Worm (Caenorhabditis elegans) whole organism, L3 larva: ENCODE results near the gene Y75B8A.23.

Experiments
- R02D3.7 ChIP-seq: fragments of 150-350 bp; optimal IDR thresholded peaks from 2 replicates; lab custom pipeline; 2014; ENCODE audit warnings: missing biosample characterization, missing genetic modification characterization
- ZK546.5 ChIP-seq: sonication (generic microtip); optimal IDR thresholded peaks from 2 replicates; lab custom pipeline; 2017; ENCODE audit warnings: missing biosample characterization, missing genetic modification characterization
- aly-2 ChIP-seq: fragments of 150-350 bp; optimal IDR thresholded peaks from 2 replicates; lab custom pipeline; 2014; ENCODE audit warnings: missing biosample characterization, missing genetic modification characterization
- ama-1 ChIP-seq: fragments of 150-350 bp; optimal IDR thresholded peaks from 2 replicates; lab custom pipeline; 2018
- ceh-16 ChIP-seq: sonication (generic microtip); optimal IDR thresholded peaks from 2 replicates; lab custom pipeline; 2017; ENCODE audit warnings: missing biosample characterization, missing genetic modification characterization
- ceh-28 ChIP-seq: fragments of 150-350 bp; optimal IDR thresholded peaks from 2 replicates; lab custom pipeline; 2014; ENCODE audit warnings: missing biosample characterization, missing genetic modification reagents, missing genetic modification characterization
- ceh-9 ChIP-seq: sonication (generic microtip); optimal IDR thresholded peaks from 2 replicates; lab custom pipeline; 2018; ENCODE audit warnings: missing biosample characterization, missing genetic modification characterization
- egl-5 ChIP-seq: fragments of 150-350 bp; optimal IDR thresholded peaks from 2 replicates; lab custom pipeline; 2017; ENCODE audit warnings: missing biosample characterization, missing genetic modification reagents, missing genetic modification characterization, inconsistent platforms
- elt-1 ChIP-seq: fragments of 150-350 bp; optimal IDR thresholded peaks from 2 replicates; lab custom pipeline; 2014; ENCODE audit warnings: missing biosample characterization, missing genetic modification characterization
- elt-2 ChIP-seq: sonication (generic microtip); optimal IDR thresholded peaks from 2 replicates; lab custom pipeline; 2016; ENCODE audit warnings: missing genetic modification reagents, mild to moderate bottlenecking, missing genetic modification characterization, missing compliant biosample characterization
- elt-3 ChIP-seq, 3 experiments: fragments of 150-350 bp in 1 of 3; sonication (generic microtip) in 2 of 3; optimal IDR thresholded peaks; 2 replicates in 2 of 3; 4 replicates in 1 of 3; lab custom pipeline; 2014 to 2017; ENCODE audit warnings: missing biosample characterization in 3 of 3, missing genetic modification characterization in 3 of 3
- eor-1 ChIP-seq, 2 experiments: fragments of 150-350 bp; optimal IDR thresholded peaks; 2 replicates each; lab custom pipeline; 2014 to 2018; ENCODE audit warnings: missing biosample characterization in 2 of 2, missing genetic modification characterization in 2 of 2
- fkh-2 ChIP-seq: fragments of 150-350 bp; optimal IDR thresholded peaks from 2 replicates; lab custom pipeline; 2014; ENCODE audit warnings: missing biosample characterization, missing genetic modification reagents, missing genetic modification characterization
- fos-1 ChIP-seq: fragments of 150-350 bp; optimal IDR thresholded peaks from 2 replicates; lab custom pipeline; 2014; ENCODE audit warnings: missing biosample characterization, missing genetic modification characterization
- hmg-11 ChIP-seq: sonication (generic microtip); optimal IDR thresholded peaks from 2 replicates; lab custom pipeline; 2016; ENCODE audit warnings: missing genetic modification characterization, missing compliant biosample characterization
- lin-15B ChIP-seq: fragments of 150-350 bp; optimal IDR thresholded peaks from 2 replicates; lab custom pipeline; 2014; ENCODE audit warnings: missing biosample characterization, missing genetic modification characterization
- lin-39 ChIP-seq: fragments of 150-350 bp; optimal IDR thresholded peaks from 2 replicates; lab custom pipeline; 2018; ENCODE audit warnings: missing biosample characterization, missing genetic modification reagents, missing genetic modification characterization
- lsy-12 ChIP-seq: sonication (generic microtip); optimal IDR thresholded peaks from 2 replicates; lab custom pipeline; 2016; ENCODE audit warnings: mild to moderate bottlenecking, missing genetic modification characterization, missing compliant biosample characterization
- mdl-1 ChIP-seq: fragments of 150-350 bp; optimal IDR thresholded peaks from 2 replicates; lab custom pipeline; 2014; ENCODE audit warnings: missing biosample characterization, missing genetic modification characterization
- mml-1 ChIP-seq: fragments of 150-350 bp; sonication (generic microtip); optimal IDR thresholded peaks from 3 replicates; lab custom pipeline; 2014; ENCODE audit warnings: missing biosample characterization, missing genetic modification characterization
- nhr-11 ChIP-seq: fragments of 150-350 bp; optimal IDR thresholded peaks from 2 replicates; lab custom pipeline; 2014; ENCODE audit warnings: missing biosample characterization, missing genetic modification characterization
- nhr-12 ChIP-seq: fragments of 150-350 bp; optimal IDR thresholded peaks from 2 replicates; lab custom pipeline; 2014; ENCODE audit warnings: missing biosample characterization, missing genetic modification characterization
- nhr-23 ChIP-seq: fragments of 150-350 bp; optimal IDR thresholded peaks from 2 replicates; lab custom pipeline; 2014; ENCODE audit warnings: missing biosample characterization, missing genetic modification reagents, missing genetic modification characterization
- nhr-237 ChIP-seq: fragments of 150-350 bp; optimal IDR thresholded peaks from 2 replicates; lab custom pipeline; 2014; ENCODE audit warnings: missing biosample characterization, missing genetic modification characterization
- nhr-28 ChIP-seq: fragments of 150-350 bp; optimal IDR thresholded peaks from 2 replicates; lab custom pipeline; 2014; ENCODE audit warnings: missing biosample characterization, missing genetic modification characterization
- nhr-43 ChIP-seq: sonication (generic microtip); optimal IDR thresholded peaks from 2 replicates; lab custom pipeline; 2016; ENCODE audit warnings: mild to moderate bottlenecking, missing genetic modification characterization, missing compliant biosample characterization; ENCODE audit not compliant: poor library complexity, severe bottlenecking
- nhr-67 ChIP-seq: fragments of 150-350 bp; optimal IDR thresholded peaks from 2 replicates; lab custom pipeline; 2014; ENCODE audit warnings: missing biosample characterization, missing genetic modification characterization
- nhr-76 ChIP-seq: fragments of 150-350 bp; sonication (generic microtip); optimal IDR thresholded peaks from 5 replicates; lab custom pipeline; 2014; ENCODE audit warnings: missing biosample characterization, missing genetic modification characterization
- nhr-77 ChIP-seq: fragments of 150-350 bp; optimal IDR thresholded peaks from 2 replicates; lab custom pipeline; 2014; ENCODE audit warnings: missing biosample characterization, missing genetic modification characterization
- pha-4 ChIP-seq: fragments of 150-350 bp; optimal IDR thresholded peaks from 2 replicates; lab custom pipeline; 2014; ENCODE audit warnings: missing biosample characterization, missing genetic modification reagents, missing genetic modification characterization
- pqm-1 ChIP-seq: fragments of 150-350 bp; optimal IDR thresholded peaks from 2 replicates; lab custom pipeline; 2017; ENCODE audit warnings: missing biosample characterization, missing genetic modification characterization, inconsistent platforms
- sea-2 ChIP-seq: fragments of 150-350 bp; sonication (generic microtip); optimal IDR thresholded peaks from 4 replicates; lab custom pipeline; 2014; ENCODE audit warnings: missing biosample characterization, missing genetic modification reagents, missing genetic modification characterization
- snpc-4 ChIP-seq: fragments of 150-350 bp; optimal IDR thresholded peaks from 2 replicates; lab custom pipeline; 2014; ENCODE audit warnings: missing biosample characterization, missing genetic modification characterization
- tbx-2 ChIP-seq: sonication (generic microtip); optimal IDR thresholded peaks from 2 replicates; lab custom pipeline; 2016; ENCODE audit warnings: mild to moderate bottlenecking, missing genetic modification characterization, missing compliant biosample characterization
- unc-39 ChIP-seq: sonication (generic microtip); optimal IDR thresholded peaks from 4 replicates; lab custom pipeline; 2017; ENCODE audit warnings: missing biosample characterization, missing genetic modification characterization
- unc-62 ChIP-seq: fragments of 150-350 bp; sonication (generic microtip); optimal IDR thresholded peaks from 4 replicates; lab custom pipeline; 2014; ENCODE audit warnings: missing biosample characterization, missing genetic modification reagents, missing genetic modification characterization
- zag-1 ChIP-seq: fragments of 150-350 bp; optimal IDR thresholded peaks from 2 replicates; lab custom pipeline; 2014; ENCODE audit warnings: missing biosample characterization, missing genetic modification characterization
- ztf-11 ChIP-seq: fragments of 150-350 bp; optimal IDR thresholded peaks from 2 replicates; lab custom pipeline; 2014; ENCODE audit warnings: missing biosample characterization, missing genetic modification characterization
- ztf-4 ChIP-seq: fragments of 150-350 bp; optimal IDR thresholded peaks from 2 replicates; lab custom pipeline; 2014; ENCODE audit warnings: missing biosample characterization, missing genetic modification characterization

Gene Y75B8A.23

ce11 chrIII:12202437-12202836 is 48.0 kb upstream of the Y75B8A.23 start, which contains the start of gene osm-12:
Gene osm-12, minus strand, starts transcription at chrIII:12202537.
- TF ChIP-seq nhr-67 (tag; lab: Kevin White, UChicago) (no peak), nhr-77 (tag; lab: Kevin White, UChicago) (no peak), hmg-11 (no peak), ceh-16 (tag; lab: Kevin White, UChicago) (no peak), mdl-1 (tag; lab: Kevin White, UChicago) (no peak), fos-1 (tag; lab: Kevin White, UChicago) (no peak), ceh-28 (tag; lab: Kevin White, UChicago) (no peak), tbx-2 (no peak), nhr-28 (tag; lab: Kevin White, UChicago) (no peak), egl-5 (tag; lab: Kevin White, UChicago) (no peak), elt-1 (tag; lab: Kevin White, UChicago) (no peak), zag-1 (no peak), ceh-9 (no peak), mml-1 (tag; lab: Kevin White, UChicago) (no peak), aly-2 (tag; lab: Kevin White, UChicago) (no peak), lin-15B (tag; lab: Kevin White, UChicago) (no peak), ztf-11 (tag; lab: Kevin White, UChicago) (no peak), nhr-43 (tag; lab: Kevin White, UChicago) (no peak)

ce11 chrIII:12205271-12205670 is 45.2 kb upstream of the Y75B8A.23 start:
- TF ChIP-seq unc-39 (tag; lab: Kevin White, UChicago) = no peak
- TF ChIP-seq tbx-2 = no peak
- no peak for TF ChIP-seq mml-1 (tag; lab: Kevin White, UChicago)
- TF ChIP-seq pha-4 (tag; lab: Kevin White, UChicago) = no peak
- TF ChIP-seq ama-1 = no peak
- no peak for TF ChIP-seq sea-2 (GFP tag; lab: Kevin White, UChicago)
- TF ChIP-seq elt-2 (tag; lab: Kevin White, UChicago) = no peak
- TF ChIP-seq ztf-4 (tag; lab: Kevin White, UChicago) = no peak
- no peak for TF ChIP-seq snpc-4 (tag; lab: Kevin White, UChicago)
- no peak for TF ChIP-seq nhr-237
- TF ChIP-seq lsy-12 (tag; lab: Kevin White, UChicago) = no peak
- no peak for TF ChIP-seq nhr-23 (tag; lab: Kevin White, UChicago)

ce11 chrIII:12207574-12207973 is 42.9 kb upstream of the Y75B8A.23 start:
- TF ChIP-seq pqm-1 (tag; lab: Kevin White, UChicago) (no peak), nhr-237 (no peak), eor-1 (tag; optimal IDR thresholded peaks at IDR 0.05; lab: Kevin White, UChicago) (no peak), nhr-28 (tag; lab: Kevin White, UChicago) (no peak), elt-2 (tag; lab: Kevin White, UChicago) (no peak), nhr-12 (tag; lab: Kevin White, UChicago) (no peak), nhr-77 (tag; lab: Kevin White, UChicago) (no peak), R02D3.7 (tag; lab: Kevin White, UChicago) (no peak), sea-2 (GFP tag; lab: Kevin White, UChicago) (no peak), nhr-76 (tag; lab: Kevin White, UChicago) (no peak), ceh-28 (tag; lab: Kevin White, UChicago) (no peak), fkh-2 (tag; lab: Kevin White, UChicago) (no peak), elt-1 (tag; lab: Kevin White, UChicago) (no peak), mdl-1 (tag; lab: Kevin White, UChicago) (no peak), elt-3 (tag; optimal IDR thresholded peaks at IDR 0.05; lab: Kevin White, UChicago) (no peak), unc-62 (no peak), lin-39 (tag; lab: Kevin White, UChicago) (no peak), tbx-2 (no peak), nhr-11 (tag; lab: Kevin White, UChicago) (no peak), fos-1 (tag; lab: Kevin White, UChicago) (no peak)
- TF ChIP-seq, all 47 proteins: peak for 0

DNA sequence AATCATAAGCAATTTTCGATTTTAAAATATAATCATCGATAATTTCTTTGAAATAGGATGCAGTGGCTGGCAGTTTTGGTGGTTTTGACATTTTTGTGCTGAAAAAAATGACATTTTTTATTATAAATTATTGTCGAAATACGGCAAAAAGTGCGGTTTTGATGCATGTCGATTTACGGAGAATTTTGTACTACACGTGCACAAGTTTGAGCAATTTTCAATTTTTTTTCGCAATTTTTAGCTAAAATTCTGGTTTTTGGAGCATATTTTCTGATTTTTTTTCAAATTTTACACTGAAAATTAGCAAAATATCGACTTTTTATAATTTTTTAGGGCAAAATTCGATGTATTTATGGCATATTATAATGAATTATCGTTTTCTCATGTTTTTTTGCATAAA is 34.9 kb upstream of the Y75B8A.23 start, which contains the start of gene Y75B8A.13:
Y75B8A.13 (minus strand) TSS at position 101 of the 400 bp plus-strand sequence.
- no peak for TF ChIP-seq ceh-16 (tag; lab: Kevin White, UChicago)
- no peak for TF ChIP-seq tbx-2
- TF ChIP-seq ZK546.5 (tag; lab: Kevin White, UChicago) = no peak
- TF ChIP-seq mml-1 (tag; lab: Kevin White, UChicago) = no peak
- no peak for TF ChIP-seq fkh-2 (tag; lab: Kevin White, UChicago)
- TF ChIP-seq ama-1 = no peak
- no peak for TF ChIP-seq fos-1 (tag; lab: Kevin White, UChicago)
- no peak for TF ChIP-seq elt-2 (tag; lab: Kevin White, UChicago)
- no peak for TF ChIP-seq pqm-1 (tag; lab: Kevin White, UChicago)
- TF ChIP-seq, all 47 proteins: peak for 0
